Fruit fly (Drosophila melanogaster): ENCODE results near the gene nonA-l.

nonA-l gene

DNA sequence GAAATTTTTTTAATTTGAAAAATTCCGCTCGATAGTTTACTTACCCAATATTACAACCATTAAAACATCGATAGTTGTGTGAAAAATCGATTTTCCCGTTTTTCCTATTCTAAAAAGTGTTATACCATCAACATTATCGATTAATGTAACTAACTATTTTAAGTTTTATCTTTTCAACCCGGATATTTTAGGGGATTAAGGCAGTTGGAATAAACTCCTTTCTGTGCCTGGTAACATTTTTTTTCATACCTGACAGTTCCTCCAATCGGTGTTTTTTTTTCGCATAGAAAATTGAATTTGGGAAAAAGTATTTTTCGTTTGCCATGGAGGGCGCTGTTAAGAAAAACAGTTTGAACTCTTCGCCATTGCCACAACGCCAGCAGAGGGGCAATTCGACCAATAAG is at the start of gene nonA-l:
Gene nonA-l, plus strand, starts transcription at position 201 of the 404 bp plus-strand sequence.
- TF ChIP-seq CG8478 (optimal IDR thresholded peaks at IDR 0.05), result no peak
- peak in 1 of 2 experiments; percentile 22 for TF ChIP-seq CTCF (optimal IDR thresholded peaks at IDR 0.05)

- no peak for TF ChIP-seq CG8478 (optimal IDR thresholded peaks at IDR 0.05)
Measured at dm6 chr3R:16591407-16591806, 48.6 kb upstream of the nonA-l start.

DNA sequence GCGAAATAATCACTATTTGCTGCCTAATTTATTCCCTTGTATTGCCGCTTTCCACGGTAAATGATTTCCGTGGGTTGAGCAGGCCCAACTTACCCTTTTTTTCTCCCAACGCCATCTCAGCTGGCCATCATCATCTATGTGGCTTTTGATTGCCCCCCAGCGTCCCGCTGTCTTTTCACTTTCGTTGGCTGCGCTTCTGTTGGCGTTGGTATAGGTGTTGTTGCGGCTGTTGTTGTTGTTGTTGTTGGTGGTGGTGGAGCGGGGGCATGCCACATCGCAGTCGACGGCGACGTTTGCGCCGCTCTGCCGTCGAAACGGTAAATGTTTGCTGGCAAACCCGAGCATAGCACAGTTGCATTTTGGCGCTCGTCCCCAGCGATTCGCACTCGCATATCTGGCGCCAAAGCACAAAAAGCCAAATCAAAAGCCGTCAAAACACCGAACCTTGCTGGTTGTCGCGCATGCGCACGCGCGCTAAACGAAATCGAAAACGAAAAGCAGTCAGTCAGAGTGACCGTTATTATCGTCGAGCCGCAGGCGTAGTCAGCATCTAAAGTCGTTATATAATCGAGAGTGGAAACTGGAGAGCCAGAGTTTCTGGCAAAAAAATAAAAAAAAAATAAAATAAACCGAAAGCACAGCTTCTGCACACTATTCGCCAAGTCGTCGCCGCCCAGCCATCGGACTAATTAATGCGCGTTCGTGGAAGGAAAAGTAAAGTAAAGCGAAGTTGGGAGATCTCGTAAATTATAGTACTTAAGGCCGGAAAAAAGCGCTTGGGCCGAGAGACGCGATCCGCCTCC is 45.7 kb upstream of the nonA-l start, which contains the start of gene CG14892:
Gene CG14892, plus strand, starts transcription at position 359 of the 803 bp plus-strand sequence.
- TF ChIP-seq CG8478 (optimal IDR thresholded peaks at IDR 0.05) (no peak), CTCF (optimal IDR thresholded peaks at IDR 0.05) (no peak)

DNA sequence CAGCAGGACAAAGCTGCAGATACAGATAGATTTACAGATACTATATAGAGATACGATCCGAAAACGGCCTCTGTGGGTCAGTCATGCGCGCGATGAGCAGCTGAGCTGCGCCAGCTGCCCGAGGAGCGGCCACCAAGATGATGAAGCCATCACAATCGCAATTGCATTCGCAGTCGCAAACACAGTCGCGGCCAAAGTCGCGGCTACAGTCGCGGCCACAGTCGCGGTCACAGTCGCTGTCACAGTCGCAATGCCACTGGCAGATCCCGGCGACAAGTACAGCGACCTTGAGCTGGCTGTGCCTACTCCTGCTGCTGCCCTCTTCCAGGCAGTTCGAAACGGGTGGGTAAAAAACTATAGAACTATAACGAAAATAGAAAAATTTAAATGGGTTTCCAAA is 45.0 kb upstream of the nonA-l start:
- TF ChIP-seq CG8478 (optimal IDR thresholded peaks at IDR 0.05) (no peak), CTCF (optimal IDR thresholded peaks at IDR 0.05) (no peak)

DNA sequence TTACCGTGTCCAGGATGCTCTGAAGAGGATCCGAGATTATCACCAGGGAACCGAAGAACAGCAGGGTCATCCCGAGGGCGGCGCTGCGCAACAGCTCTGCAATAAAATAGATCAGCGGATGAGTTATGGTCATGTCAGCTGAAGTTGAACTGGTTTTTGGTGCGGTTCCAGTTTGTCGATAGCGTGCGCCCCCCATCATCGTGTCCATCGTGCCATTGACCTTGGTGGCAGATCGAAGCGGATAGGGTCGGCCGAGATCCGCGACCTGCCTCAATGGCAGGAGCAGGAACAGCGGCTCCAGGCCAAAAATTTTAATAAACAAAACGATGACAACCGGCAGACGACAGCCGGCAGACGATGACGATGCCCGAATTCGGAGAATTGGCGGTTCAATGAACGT is 40.4 kb upstream of the nonA-l start:
- TF ChIP-seq CTCF (optimal IDR thresholded peaks at IDR 0.05) (no peak), CG8478 (optimal IDR thresholded peaks at IDR 0.05) (no peak)

dm6 chr3R:16600735-16601134 is 39.3 kb upstream of the nonA-l start:
- TF ChIP-seq CG8478 (optimal IDR thresholded peaks at IDR 0.05), result no peak

dm6 chr3R:16604715-16605114 is 35.3 kb upstream of the nonA-l start, which contains the start of gene CG10345:
TSS of gene CG10345 (minus strand) at chr3R:16604861.
- TF ChIP-seq CG8478 (optimal IDR thresholded peaks at IDR 0.05) (no peak), CTCF (optimal IDR thresholded peaks at IDR 0.05) (no peak)

DNA sequence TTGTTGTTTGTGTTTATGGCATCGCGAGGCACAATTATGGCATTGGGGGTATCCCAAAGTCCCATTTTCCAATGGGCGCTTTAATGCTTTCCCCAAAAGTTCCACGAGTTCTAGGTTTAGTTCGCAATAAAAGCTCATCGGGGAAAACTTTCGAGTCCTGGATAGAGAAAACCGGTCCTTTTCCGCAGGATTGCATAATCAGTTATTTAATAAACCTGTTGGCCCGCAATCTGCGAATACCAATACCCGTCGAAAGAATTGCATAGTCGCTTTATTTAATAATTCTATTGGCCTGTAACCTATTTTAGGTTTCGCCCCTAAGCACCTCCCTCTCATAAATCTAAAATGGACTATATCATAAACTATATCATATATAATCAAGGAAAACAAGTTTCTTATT is 34.1 kb upstream of the nonA-l start:
- no peak for TF ChIP-seq CG8478 (optimal IDR thresholded peaks at IDR 0.05)
- TF ChIP-seq CTCF (optimal IDR thresholded peaks at IDR 0.05), result no peak

DNA sequence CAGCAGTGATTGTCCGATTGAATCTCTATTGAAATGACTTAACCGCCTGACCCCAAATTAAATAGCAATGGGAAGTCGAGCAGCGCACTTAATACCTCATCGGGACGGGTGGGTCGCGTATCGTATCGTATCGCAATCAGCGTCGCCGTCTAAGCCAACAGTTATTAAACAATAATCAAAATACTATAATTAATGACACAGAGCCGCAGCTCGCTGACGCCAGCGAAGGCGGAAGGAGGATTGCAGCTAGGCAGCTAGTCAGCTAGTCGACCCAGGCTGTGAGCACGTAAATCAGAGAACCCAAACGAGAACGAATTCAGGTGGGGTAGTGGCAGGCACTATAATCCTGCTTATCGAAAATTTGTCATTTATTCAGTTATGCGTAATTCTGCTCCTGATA is 31.1 kb upstream of the nonA-l start, which contains the start of gene NPF:
Gene NPF, plus strand, starts transcription at position 301 of the 400 bp plus-strand sequence.
- no peak for TF ChIP-seq CG8478 (optimal IDR thresholded peaks at IDR 0.05)
- TF ChIP-seq CTCF (optimal IDR thresholded peaks at IDR 0.05), result no peak

DNA sequence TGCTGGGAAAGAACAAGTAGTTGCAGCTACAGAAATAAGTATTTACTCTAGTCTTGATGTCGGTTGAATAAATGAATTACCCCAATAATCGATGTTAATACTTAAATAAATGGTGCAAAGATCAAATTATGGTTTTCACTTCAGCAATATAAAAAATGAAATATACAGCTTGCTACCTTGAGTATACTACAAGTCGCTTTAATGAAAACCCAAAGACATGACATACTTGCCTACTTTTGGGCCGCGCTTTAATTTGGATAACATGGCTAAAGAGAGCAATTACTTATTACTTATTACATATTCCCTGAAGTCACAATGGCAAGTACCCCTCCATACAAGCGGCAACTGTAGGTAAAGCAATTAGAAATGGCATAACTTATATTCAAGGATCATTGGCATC is 28.8 kb upstream of the nonA-l start:
- TF ChIP-seq CTCF (optimal IDR thresholded peaks at IDR 0.05), result no peak
- no peak for TF ChIP-seq CG8478 (optimal IDR thresholded peaks at IDR 0.05)

dm6 chr3R:16613300-16613699 is 26.7 kb upstream of the nonA-l start, which contains the start of gene CG12783:
TSS of gene CG12783 (minus strand) at chr3R:16613400.
- no peak for TF ChIP-seq CTCF (optimal IDR thresholded peaks at IDR 0.05)
- no peak for TF ChIP-seq CG8478 (optimal IDR thresholded peaks at IDR 0.05)

DNA sequence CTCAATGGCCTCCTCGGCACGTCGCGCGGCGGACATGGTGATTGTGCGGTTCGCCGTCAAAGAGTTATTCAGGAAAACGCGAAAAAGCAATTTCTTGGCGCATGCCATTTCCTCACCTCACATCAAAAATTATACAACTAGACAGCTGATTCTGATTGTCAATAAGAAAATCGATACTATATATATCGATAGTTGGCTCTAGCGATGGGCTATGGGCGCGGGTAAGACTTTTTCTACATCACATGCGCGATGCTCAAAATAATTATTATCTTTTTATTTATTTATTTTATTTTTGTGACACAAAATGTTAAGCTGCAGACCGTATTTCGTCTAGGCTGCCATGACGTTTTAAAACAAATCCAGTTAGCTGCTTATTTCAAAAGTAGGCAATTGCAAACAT is 25.8 kb upstream of the nonA-l start, which contains the start of gene CG10340:
Gene CG10340, minus strand, starts transcription at position 151 of the 400 bp plus-strand sequence.
- no peak for TF ChIP-seq CG8478 (optimal IDR thresholded peaks at IDR 0.05)
- peak in 1 of 2 experiments; percentile 10 for TF ChIP-seq CTCF (optimal IDR thresholded peaks at IDR 0.05)

dm6 chr3R:16615009-16615408 is 25.0 kb upstream of the nonA-l start, which contains the start of gene CG17562:
TSS of gene CG17562 (plus strand) at chr3R:16615309.
- TF ChIP-seq CG8478 (optimal IDR thresholded peaks at IDR 0.05) (no peak), CTCF (optimal IDR thresholded peaks at IDR 0.05) (no peak)

DNA sequence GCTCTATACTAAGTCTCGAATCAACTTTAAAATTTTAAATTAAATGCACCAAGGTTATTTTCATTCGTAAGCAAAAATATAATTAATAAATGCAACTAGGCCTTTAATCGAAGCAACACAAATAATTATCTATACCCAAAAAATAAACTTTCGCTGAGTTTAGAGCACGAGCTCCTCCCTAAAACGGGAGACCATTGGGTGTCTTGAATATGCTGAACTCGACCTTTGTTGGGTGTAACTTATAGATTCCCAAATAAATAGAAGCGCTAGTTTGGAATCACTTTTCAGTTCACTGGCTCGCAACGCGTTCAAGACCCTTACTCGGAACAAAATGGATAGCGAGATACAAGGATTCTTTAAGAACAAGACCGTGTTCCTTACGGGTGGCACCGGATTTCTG is 22.4 kb upstream of the nonA-l start, which contains the start of gene CG17560:
Gene CG17560, plus strand, starts transcription at position 301 of the 400 bp plus-strand sequence.
- no peak for TF ChIP-seq CTCF (optimal IDR thresholded peaks at IDR 0.05)
- TF ChIP-seq CG8478 (optimal IDR thresholded peaks at IDR 0.05), result no peak

DNA sequence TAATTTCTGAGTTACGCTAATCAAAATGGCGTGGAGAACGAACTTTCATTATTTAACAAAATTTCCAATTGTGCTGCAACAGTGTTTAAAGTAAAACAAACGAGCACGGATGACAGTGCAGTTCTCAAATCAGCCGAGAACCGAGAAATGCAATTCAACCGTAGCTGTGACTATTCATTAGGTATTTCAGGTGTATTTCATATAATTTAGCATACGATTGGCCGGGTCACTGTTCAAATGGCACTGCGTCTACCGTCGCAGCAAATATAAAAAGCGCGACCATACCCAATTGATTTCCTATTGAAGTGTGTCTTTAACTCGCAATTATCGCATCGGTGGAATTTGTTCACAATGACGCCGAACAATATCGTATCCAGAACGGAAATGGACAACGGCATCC is 19.5 kb upstream of the nonA-l start, which contains the start of gene CG14893:
Gene CG14893, plus strand, starts transcription at position 301 of the 400 bp plus-strand sequence.
- TF ChIP-seq CTCF (optimal IDR thresholded peaks at IDR 0.05) (no peak), CG8478 (optimal IDR thresholded peaks at IDR 0.05) (no peak)

dm6 chr3R:16624371-16624749 is 15.6 kb upstream of the nonA-l start, which contains the start of gene Ccdc114:
TSS of gene Ccdc114 (minus strand) at chr3R:16624717.
- TF ChIP-seq CTCF (optimal IDR thresholded peaks at IDR 0.05), result no peak
- TF ChIP-seq CG8478 (optimal IDR thresholded peaks at IDR 0.05), result no peak

Measured in S2 (cell line).